Worm (Caenorhabditis elegans): Measurements from ENCODE around the gene dnj-25.
A peak's percentile ranks its signal among the peaks of the same experiment; 100 is the strongest.

The dnj-25 gene

DNA sequence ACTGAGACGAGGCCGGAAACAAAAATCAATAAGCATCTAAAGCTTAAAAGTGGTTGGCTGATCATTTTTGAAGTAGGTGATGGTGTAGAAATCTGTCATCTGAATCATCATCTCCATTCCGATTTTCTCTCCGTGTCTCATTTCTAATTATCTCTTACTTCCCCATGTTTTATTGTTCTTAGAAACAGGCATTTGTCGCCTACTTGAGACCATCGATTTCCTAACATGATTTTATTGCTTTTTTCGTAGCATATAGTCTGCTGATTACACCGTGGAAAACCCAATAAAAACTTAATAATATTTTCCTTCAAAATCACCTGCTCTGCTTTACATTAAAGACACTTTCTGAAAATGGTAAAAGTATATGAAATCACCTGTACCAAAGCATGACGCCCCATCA, 31.1 kb upstream of the dnj-25 start, which contains the start of gene F38A6.4:
Gene F38A6.4 (minus strand): TSS at position 101 of the 400 bp plus-strand sequence.
- no peak for TF ChIP-seq ama-1 (optimal IDR thresholded peaks at IDR 0.05)
- TF ChIP-seq nhr-25 (tag; optimal IDR thresholded peaks at IDR 0.05), result peak; percentile 14

DNA sequence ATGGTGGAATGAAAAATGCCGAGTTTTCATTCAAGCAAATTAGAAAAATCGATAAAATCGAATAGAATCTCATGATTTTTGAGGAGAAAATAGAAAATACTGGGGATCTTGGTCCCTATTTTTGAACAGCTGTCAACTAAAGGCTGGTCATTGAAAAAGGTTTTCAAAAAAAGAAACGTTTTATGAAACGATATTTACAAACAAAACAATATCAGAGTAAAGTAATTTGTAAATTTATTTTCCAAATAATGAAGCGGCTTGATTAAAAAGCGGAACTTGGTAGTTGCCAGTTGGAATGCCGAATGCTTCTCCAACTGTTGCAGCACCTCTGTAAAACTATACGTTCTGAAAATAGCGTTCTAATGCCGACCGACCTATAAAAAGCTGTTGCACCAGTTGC, 29.5 kb upstream of the dnj-25 start, which contains the start of gene F38A6.5:
Gene F38A6.5 (minus strand): TSS at position 101 of the 400 bp plus-strand sequence.
- TF ChIP-seq ceh-9 (tag; optimal IDR thresholded peaks at IDR 0.05), result no peak
- peak; percentile 2 for TF ChIP-seq ceh-28 (tag; optimal IDR thresholded peaks at IDR 0.05)

DNA sequence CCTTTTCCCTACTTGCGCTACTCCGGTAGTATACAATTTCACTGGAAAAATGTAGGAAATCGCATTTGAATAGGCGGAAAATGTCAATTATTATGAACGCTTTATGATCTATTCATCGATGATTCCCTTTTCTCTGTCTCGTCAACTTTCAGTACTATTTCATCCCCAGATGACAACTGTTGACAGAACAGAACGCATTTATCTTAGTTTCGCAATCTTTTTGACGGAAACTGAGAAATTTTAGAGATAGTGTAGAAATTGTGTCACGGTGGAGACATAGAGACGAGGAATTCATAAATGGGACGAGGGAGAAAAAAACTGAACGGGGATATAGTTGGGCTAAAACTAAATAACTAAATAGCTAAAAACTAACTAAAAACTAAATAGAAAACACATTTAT, 27.6 kb upstream of the dnj-25 start:
- no peak for TF ChIP-seq unc-39 (tag; optimal IDR thresholded peaks at IDR 0.05)
- peak; percentile 2 for TF ChIP-seq nhr-23 (tag; optimal IDR thresholded peaks at IDR 0.05)
- TF ChIP-seq eor-1 (tag; optimal IDR thresholded peaks at IDR 0.05), result no peak
- peak; percentile 24 for TF ChIP-seq unc-62 (GFP tag; optimal IDR thresholded peaks at IDR 0.05)

DNA sequence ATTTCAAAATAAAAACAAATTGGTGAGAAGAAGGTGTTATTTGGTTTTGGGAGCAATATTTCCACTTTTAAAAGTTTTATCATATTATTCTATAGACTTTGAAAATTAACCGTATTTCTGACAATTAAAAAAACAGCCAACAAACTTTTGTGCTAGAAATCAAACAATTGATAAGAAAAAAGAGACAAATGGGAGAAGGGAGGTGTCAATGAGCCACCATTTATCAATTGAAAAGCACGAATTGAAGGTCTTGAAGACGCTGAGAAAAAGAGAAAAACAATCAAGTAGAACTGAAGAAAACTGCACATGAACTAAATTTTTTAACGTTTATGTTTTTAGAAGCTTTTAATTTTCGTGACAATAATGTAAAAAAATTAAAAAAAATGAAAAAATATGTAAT, 26.7 kb upstream of the dnj-25 start:
- TF ChIP-seq skn-1 (tag; optimal IDR thresholded peaks at IDR 0.05) (no peak), snpc-4 (tag; optimal IDR thresholded peaks at IDR 0.05) (no peak), lin-39 (tag; optimal IDR thresholded peaks at IDR 0.05) (no peak), mml-1 (tag; optimal IDR thresholded peaks at IDR 0.05) (no peak), sea-2 (GFP tag; optimal IDR thresholded peaks at IDR 0.05) (no peak), pqm-1 (tag; optimal IDR thresholded peaks at IDR 0.05) (peak; percentile 37), elt-2 (tag; optimal IDR thresholded peaks at IDR 0.05) (peak; percentile 71), nhr-25 (tag; optimal IDR thresholded peaks at IDR 0.05) (no peak), hmg-11 (tag; optimal IDR thresholded peaks at IDR 0.05) (no peak), elt-3 (tag; optimal IDR thresholded peaks at IDR 0.05) (no peak), ZK546.5 (tag; optimal IDR thresholded peaks at IDR 0.05) (no peak), mdl-1 (tag; optimal IDR thresholded peaks at IDR 0.05) (no peak), R02D3.7 (tag; optimal IDR thresholded peaks at IDR 0.05) (no peak), nhr-237 (tag; optimal IDR thresholded peaks at IDR 0.05) (no peak), zag-1 (tag; optimal IDR thresholded peaks at IDR 0.05) (no peak)

DNA sequence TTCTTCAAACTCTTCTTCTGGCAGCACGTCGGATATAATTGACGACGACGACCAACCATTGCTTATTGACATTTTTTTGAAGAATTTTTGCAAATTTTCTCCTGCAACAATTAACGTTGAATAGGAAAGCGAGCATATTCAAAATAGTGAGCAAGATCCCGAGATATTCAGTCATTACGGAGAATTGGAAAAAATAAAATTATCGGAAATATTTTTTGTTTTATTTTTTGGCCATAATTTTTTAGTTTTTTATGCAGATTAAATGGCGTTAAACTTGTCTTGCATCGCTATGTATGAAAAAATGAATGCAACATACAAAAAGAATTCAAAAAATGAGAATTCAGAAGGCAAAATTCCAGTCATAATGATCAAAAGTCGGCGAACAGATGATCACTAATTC, 25.9 kb upstream of the dnj-25 start, which contains the start of gene elp-1:
Gene elp-1 (minus strand): TSS at position 101 of the 400 bp plus-strand sequence.
- TF ChIP-seq egl-27 (tag; optimal IDR thresholded peaks at IDR 0.05) (no peak), elt-3 (tag; optimal IDR thresholded peaks at IDR 0.05) (no peak)

DNA sequence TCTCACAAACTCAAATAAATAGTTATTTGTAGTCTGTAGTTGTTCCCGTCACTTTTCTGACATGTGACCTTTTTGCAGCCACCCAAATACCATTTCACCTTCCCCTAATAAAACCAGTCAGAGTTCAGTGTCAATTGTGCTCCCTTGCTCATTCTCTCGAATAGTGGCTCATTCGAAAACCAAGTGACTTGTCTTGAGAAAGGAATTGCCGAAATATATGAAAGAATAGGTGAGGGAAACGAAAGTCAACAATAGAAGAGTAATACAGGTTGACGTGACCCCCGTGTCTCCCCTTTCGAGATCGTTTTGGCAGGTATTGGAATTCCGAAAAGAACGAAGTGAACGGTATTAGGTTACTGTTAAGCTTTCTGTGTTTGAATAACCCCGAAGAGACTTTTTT, 19.0 kb upstream of the dnj-25 start:
- TF ChIP-seq elt-2 (tag; optimal IDR thresholded peaks at IDR 0.05), result no peak
- TF ChIP-seq nhr-76 (tag; optimal IDR thresholded peaks at IDR 0.05), result no peak
- TF ChIP-seq pqm-1 (tag; optimal IDR thresholded peaks at IDR 0.05), result no peak
- TF ChIP-seq jun-1 (tag; optimal IDR thresholded peaks at IDR 0.05), result no peak
- no peak for TF ChIP-seq fos-1 (tag; optimal IDR thresholded peaks at IDR 0.05)
- no peak for TF ChIP-seq nhr-77 (tag; optimal IDR thresholded peaks at IDR 0.05)
- no peak for TF ChIP-seq eor-1 (tag; optimal IDR thresholded peaks at IDR 0.05)

DNA sequence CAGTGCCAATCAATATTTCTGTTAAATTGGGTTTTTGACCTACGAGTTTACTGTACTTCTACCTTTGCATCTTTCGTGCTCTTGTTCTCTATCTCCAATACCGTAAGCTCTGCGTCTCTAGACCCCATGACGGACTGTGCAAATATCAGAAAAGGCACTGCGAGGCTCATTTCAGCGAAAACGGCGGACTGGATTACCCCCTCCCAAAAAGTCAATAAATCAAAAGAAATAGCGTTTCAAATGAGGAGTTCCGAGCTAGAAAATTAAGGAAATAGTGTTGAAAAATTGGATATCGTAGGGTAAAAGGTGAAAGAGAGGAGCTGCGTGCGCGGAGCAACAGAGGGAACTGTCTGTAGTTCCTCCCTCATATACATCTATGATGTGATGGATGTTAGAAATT, 17.6 kb upstream of the dnj-25 start:
- no peak for TF ChIP-seq tbx-2 (tag; optimal IDR thresholded peaks at IDR 0.05)
- no peak for TF ChIP-seq nhr-11 (tag; optimal IDR thresholded peaks at IDR 0.05)
- TF ChIP-seq skn-1 (tag; optimal IDR thresholded peaks at IDR 0.05), result no peak
- no peak for TF ChIP-seq daf-12 (tag; optimal IDR thresholded peaks at IDR 0.05)
- no peak for TF ChIP-seq snpc-4 (tag; optimal IDR thresholded peaks at IDR 0.05)
- TF ChIP-seq nhr-67 (tag; optimal IDR thresholded peaks at IDR 0.05), result no peak
- TF ChIP-seq elt-3 (tag; optimal IDR thresholded peaks at IDR 0.05), result no peak

DNA sequence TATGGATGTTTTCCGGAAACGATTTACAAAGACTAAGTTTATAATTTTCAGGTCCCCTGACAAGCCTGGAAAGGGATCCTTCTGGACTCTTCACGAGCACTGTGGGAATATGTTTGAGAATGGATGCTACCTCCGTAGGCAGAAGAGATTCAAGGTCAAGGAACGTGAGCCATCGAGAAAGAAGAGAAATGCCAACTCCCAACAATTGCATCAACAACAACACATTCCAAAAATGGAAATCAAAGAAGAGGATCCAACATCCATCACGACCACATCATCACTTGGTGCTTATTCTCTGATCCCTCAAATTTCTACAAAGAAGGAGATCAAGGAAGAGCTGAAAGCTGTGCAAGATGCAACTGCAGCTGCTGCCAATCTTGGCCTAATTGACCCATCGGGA, 14.0 kb upstream of the dnj-25 start:
- no peak for TF ChIP-seq skn-1 (tag; optimal IDR thresholded peaks at IDR 0.05)

All from whole organism, L3 larva.